Fruit fly (Drosophila melanogaster): Measurements from ENCODE around the gene CG6144.

CG6144 gene

DNA sequence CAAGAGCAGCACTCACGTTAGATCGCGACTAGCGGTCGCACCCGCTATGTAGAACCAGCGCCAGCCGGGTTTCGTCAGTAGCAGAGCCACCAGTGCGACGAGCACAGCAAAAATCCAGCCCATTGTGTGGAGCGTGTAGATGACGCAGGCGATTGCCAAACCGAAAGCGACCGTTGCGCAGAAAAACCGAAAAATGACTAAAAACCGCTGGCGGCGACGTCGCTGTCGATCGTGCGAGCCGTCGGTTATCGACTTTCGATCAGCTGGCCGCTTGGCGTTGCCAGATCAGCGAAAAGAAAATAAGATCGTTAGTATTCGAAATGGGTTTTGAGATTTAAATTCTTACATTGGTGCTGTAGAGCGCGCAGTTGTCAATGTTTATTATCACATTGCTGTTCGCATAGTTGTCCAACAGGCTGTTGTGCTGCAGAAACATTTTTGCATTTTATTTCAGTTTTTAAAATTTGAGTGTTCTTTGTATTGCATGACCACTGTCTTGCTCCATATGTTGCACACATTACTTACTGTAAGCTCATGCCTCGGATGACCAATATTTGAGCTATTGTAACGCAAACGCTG lies 28.1 kb downstream of the CG6144 start (continued):
- peak; percentile 61; the same call in 1 of the 3 replicates for TF ChIP-seq CG34422 (GFP tag; IDR thresholded peaks at IDR 0.05)
- peak; percentile 38 for TF ChIP-seq Meics (GFP tag; optimal IDR thresholded peaks at IDR 0.05)
- no peak for TF ChIP-seq prd (optimal IDR thresholded peaks at IDR 0.05)
- peak; percentile 27; the same call in 1 of the 3 replicates for TF ChIP-seq prd (GFP tag; IDR thresholded peaks at IDR 0.05)
- peak; percentile 1 for TF ChIP-seq NC2β (GFP tag; optimal IDR thresholded peaks at IDR 0.05)
- TF ChIP-seq CG13296 (GFP tag; optimal IDR thresholded peaks at IDR 0.05), result peak; percentile 33
- peak; percentile 36 for TF ChIP-seq CG17385 (GFP tag; optimal IDR thresholded peaks at IDR 0.05)
- TF ChIP-seq sd (tag; optimal IDR thresholded peaks at IDR 0.05), result peak; percentile 22
- peak; percentile 52 for TF ChIP-seq CG13894 (tag; optimal IDR thresholded peaks at IDR 0.05)
- TF ChIP-seq CG18619 (GFP tag; optimal IDR thresholded peaks at IDR 0.05), result peak; percentile 17
- no peak for TF ChIP-seq eve (GFP tag; optimal IDR thresholded peaks at IDR 0.05)
- TF ChIP-seq Sin3A (optimal IDR thresholded peaks at IDR 0.05), result no peak
- TF ChIP-seq ftz-f1 (GFP tag; optimal IDR thresholded peaks at IDR 0.05), result peak; percentile 69
- peak; percentile 38 for TF ChIP-seq CG9817 (tag; optimal IDR thresholded peaks at IDR 0.05)
- TF ChIP-seq CG18764 (GFP tag; optimal IDR thresholded peaks at IDR 0.05), result peak; percentile 4
- peak; percentile 12 for TF ChIP-seq unpg (GFP tag; optimal IDR thresholded peaks at IDR 0.05)
- TF ChIP-seq Eip74EF (GFP tag; optimal IDR thresholded peaks at IDR 0.05), result peak in 1 of 2 experiments; percentile 14
- peak; percentile 17 for TF ChIP-seq CG15696 (tag; optimal IDR thresholded peaks at IDR 0.05)
- peak; percentile 50 for TF ChIP-seq CG2120 (GFP tag; optimal IDR thresholded peaks at IDR 0.05)
- peak; percentile 71; the same call in 1 of the 2 replicates for TF ChIP-seq Atf6 (GFP tag; IDR thresholded peaks at IDR 0.05)
- no peak for TF ChIP-seq croc (GFP tag; conservative IDR thresholded peaks at IDR 0.05)
- peak; percentile 30 for TF ChIP-seq pnt (GFP tag; optimal IDR thresholded peaks at IDR 0.05)
- TF ChIP-seq grau (tag; optimal IDR thresholded peaks at IDR 0.05), result peak; percentile 95
- TF ChIP-seq insv (GFP tag; optimal IDR thresholded peaks at IDR 0.05), result peak in 1 of 2 experiments; percentile 28

DNA sequence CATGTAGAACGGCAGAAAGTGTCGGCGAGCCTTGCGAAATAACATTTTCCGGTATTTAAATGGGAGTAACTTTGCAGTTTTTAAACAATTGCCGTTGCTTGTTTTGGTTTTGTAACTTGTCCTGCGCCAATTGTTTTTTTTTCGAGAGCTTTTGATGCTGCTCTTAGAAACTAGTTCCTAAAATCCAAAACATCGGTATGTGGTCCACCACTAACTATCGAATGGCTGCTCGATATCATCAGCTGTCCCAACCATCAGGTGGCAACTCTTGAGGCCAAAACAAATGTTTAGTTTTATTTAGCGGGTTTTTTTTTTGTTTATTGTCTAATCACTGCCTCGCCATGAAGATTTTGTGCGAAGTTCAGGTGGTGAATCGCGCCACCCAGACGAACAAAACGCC lies 28.6 kb downstream of the CG6144 start, which contains the start of the genes Fatp1 and Lrr47:
Gene Fatp1 (minus strand): TSS at position 134 of the 400 bp plus-strand sequence.
Gene Lrr47 (plus strand): TSS at position 251 of the 400 bp plus-strand sequence.
- TF ChIP-seq CG15514 (GFP tag; optimal IDR thresholded peaks at IDR 0.05) (peak; percentile 99), CG17912 (GFP tag; optimal IDR thresholded peaks at IDR 0.05) (no peak), CG9932 (GFP tag; IDR thresholded peaks at IDR 0.05) (peak; percentile 58; the same call in 1 of the 2 replicates), CG17802 (tag; optimal IDR thresholded peaks at IDR 0.05) (no peak), unc-4 (GFP tag; IDR thresholded peaks at IDR 0.05; ENCODE audit: partially characterized antibody) (peak; percentile 90), HLH4C (GFP tag; IDR thresholded peaks at IDR 0.05; ENCODE audit: partially characterized antibody) (peak; percentile 79), dati (GFP tag; IDR thresholded peaks at IDR 0.05) (no peak), gfzf (GFP tag; optimal IDR thresholded peaks at IDR 0.05) (no peak), luna (GFP tag; optimal IDR thresholded peaks at IDR 0.05) (no peak), CG11560 (tag; IDR thresholded peaks at IDR 0.05) (no peak), Myb (GFP tag; optimal IDR thresholded peaks at IDR 0.05) (no peak), lmd (GFP tag; IDR thresholded peaks at IDR 0.05) (no peak), sr (GFP tag; IDR thresholded peaks at IDR 0.05) (no peak), CG16863 (GFP tag; optimal IDR thresholded peaks at IDR 0.05) (no peak), CG4404 (GFP tag; IDR thresholded peaks at IDR 0.05) (no peak), Dref (GFP tag; IDR thresholded peaks at IDR 0.05) (peak; percentile 56), CG8290 (GFP tag; optimal IDR thresholded peaks at IDR 0.05) (no peak), CG8290 (tag; optimal IDR thresholded peaks at IDR 0.05) (peak in 1 of 2 experiments; percentile 36), CG4617 (GFP tag; optimal IDR thresholded peaks at IDR 0.05; ENCODE audit: borderline replicate concordance) (peak; percentile 35), lbe (GFP tag; optimal IDR thresholded peaks at IDR 0.05) (no peak), ems (GFP tag; optimal IDR thresholded peaks at IDR 0.05) (no peak), CG33213 (GFP tag; optimal IDR thresholded peaks at IDR 0.05) (peak; percentile 44), Hmr (GFP tag; optimal IDR thresholded peaks at IDR 0.05) (no peak), Bgb (GFP tag; IDR thresholded peaks at IDR 0.05; ENCODE audit: partially characterized antibody) (peak; percentile 91), CG6791 (GFP tag; IDR thresholded peaks at IDR 0.05; ENCODE audit: partially characterized antibody) (peak; percentile 84), CrebB (tag; optimal IDR thresholded peaks at IDR 0.05) (no peak), BEAF-32 (GFP tag; optimal IDR thresholded peaks at IDR 0.05) (peak; percentile 91)

Measured in whole organism, embryonic.